Worm (Caenorhabditis elegans) whole organism, midembryonic: Measurements from ENCODE around the gene nspc-13.

Experiments
- T22C8.4 ChIP-seq: fragments of 200-800 bp; sonication (Bioruptor generic); IDR thresholded peaks from 2 replicates; pipeline ENCODE4 v1.3.6; 2022; ENCODE audit warnings: missing genetic modification characterization, missing compliant biosample characterization
- cog-1 ChIP-seq: sonication (generic microtip); optimal IDR thresholded peaks from 2 replicates; lab custom pipeline; 2016; ENCODE audit warnings: missing genetic modification characterization, missing compliant biosample characterization
- flt-1 ChIP-seq: fragments of 200-800 bp; sonication (Bioruptor generic); IDR thresholded peaks from 2 replicates; pipeline ENCODE4 v1.3.6; 2022; ENCODE audit warnings: missing genetic modification characterization, missing compliant biosample characterization
- klf-2 ChIP-seq: fragments of 200-800 bp; sonication (Bioruptor generic); conservative IDR thresholded peaks from 2 replicates; pipeline ENCODE4 v1.3.6; 2022; ENCODE audit warnings: missing genetic modification reagents, missing genetic modification characterization, missing compliant biosample characterization
- med-1 ChIP-seq: sonication (generic microtip); optimal IDR thresholded peaks from 2 replicates; lab custom pipeline; 2017; ENCODE audit warnings: missing genetic modification characterization, mild to moderate bottlenecking, missing compliant biosample characterization, antibody characterized with exemption, missing genetic modification reagents; ENCODE audit not compliant: insufficient read depth
- ref-1 ChIP-seq: fragments of 200-800 bp; sonication (Bioruptor generic); conservative IDR thresholded peaks from 2 replicates; pipeline ENCODE4 v1.3.6; 2022; ENCODE audit warnings: missing genetic modification reagents, missing genetic modification characterization, missing compliant biosample characterization
- tab-1 ChIP-seq: fragments of 200-800 bp; sonication (Bioruptor generic); IDR thresholded peaks from 2 replicates; pipeline ENCODE4 v1.3.6; 2022; ENCODE audit warnings: missing genetic modification characterization, missing compliant biosample characterization
- ztf-23 ChIP-seq: fragments of 200-800 bp; sonication (Bioruptor generic); IDR thresholded peaks from 2 replicates; pipeline ENCODE4 v1.3.6; 2022; ENCODE audit warnings: missing genetic modification reagents, missing genetic modification characterization, missing compliant biosample characterization
- ztf-29 ChIP-seq: fragments of 200-800 bp; sonication (Bioruptor generic); IDR thresholded peaks from 2 replicates; pipeline ENCODE4 v1.3.6; 2022; ENCODE audit warnings: missing genetic modification reagents, missing genetic modification characterization, missing compliant biosample characterization

nspc-13 gene

DNA sequence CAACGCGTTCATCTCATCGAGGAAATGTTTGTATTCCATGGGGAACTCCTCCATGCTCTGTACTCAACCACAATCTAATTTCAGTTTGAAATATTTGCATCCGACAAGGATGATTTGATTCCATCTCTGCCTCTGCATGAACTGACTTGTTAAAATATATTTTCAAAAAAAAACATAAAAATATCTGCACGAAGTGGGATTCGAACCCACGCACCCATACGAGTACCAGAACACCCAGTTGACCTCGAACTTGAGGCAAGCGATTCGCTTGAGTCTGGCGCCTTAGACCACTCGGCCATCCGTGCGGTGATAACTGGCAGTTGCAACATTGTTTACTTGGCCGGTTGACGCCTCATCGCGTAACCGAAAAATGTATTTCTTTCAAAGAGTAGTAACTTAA, 9.4 kb upstream of the nspc-13 start:
- TF ChIP-seq ztf-23 (GFP tag; lab: Robert Waterston, UW): 0 out of 2 replicates have a peak, but pooled peaks have one; percentile 7
- peak; percentile 73; the same call in 1 of the 2 replicates for TF ChIP-seq tab-1 (GFP tag; lab: Robert Waterston, UW)
- 0 out of 2 replicates have a peak, but pooled peaks have one; percentile 19 for TF ChIP-seq T22C8.4 (GFP tag; lab: Robert Waterston, UW)
- 0 out of 2 replicates have a peak, but pooled peaks have one; percentile 21 for TF ChIP-seq ref-1 (GFP tag; lab: Robert Waterston, UW)
- 0 out of 2 replicates have a peak, but pooled peaks have one; percentile 31 for TF ChIP-seq ztf-29 (GFP tag; lab: Robert Waterston, UW)
- no peak for TF ChIP-seq med-1 (GFP tag; lab: Kevin White, UChicago)

DNA sequence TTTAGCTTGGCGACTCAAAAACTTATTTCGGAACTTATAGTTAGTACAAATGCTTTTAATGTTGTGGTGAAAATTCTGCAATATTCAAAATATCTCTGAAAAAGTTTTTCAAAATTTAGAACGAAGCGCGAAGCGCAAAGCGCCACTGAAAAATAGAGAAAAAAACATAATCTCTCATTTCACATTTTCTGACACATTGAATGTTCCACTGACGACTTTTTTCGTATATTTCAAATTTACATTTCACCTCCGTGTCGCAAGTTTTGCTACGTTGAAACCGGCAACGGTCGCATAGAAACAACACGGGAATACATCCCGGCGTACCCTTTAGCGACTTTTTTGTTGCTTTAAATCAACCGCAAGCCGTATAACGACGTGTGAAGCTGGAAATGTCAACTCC, 8.9 kb upstream of the nspc-13 start, which contains the start of gene F42F12.14:
Gene F42F12.14, plus strand, starts transcription at position 301 of the 400 bp plus-strand sequence.
- TF ChIP-seq flt-1: no peak
- TF ChIP-seq med-1 (GFP tag; lab: Kevin White, UChicago): no peak
- TF ChIP-seq cog-1: no peak
- no peak for TF ChIP-seq ref-1 (GFP tag; lab: Robert Waterston, UW)
- no peak for TF ChIP-seq ztf-23 (GFP tag; lab: Robert Waterston, UW)
- TF ChIP-seq T22C8.4 (GFP tag; lab: Robert Waterston, UW): no peak
- no peak for TF ChIP-seq klf-2 (GFP tag; lab: Robert Waterston, UW)
- no peak for TF ChIP-seq tab-1 (GFP tag; lab: Robert Waterston, UW)
- TF ChIP-seq ztf-29 (GFP tag; lab: Robert Waterston, UW): no peak

DNA sequence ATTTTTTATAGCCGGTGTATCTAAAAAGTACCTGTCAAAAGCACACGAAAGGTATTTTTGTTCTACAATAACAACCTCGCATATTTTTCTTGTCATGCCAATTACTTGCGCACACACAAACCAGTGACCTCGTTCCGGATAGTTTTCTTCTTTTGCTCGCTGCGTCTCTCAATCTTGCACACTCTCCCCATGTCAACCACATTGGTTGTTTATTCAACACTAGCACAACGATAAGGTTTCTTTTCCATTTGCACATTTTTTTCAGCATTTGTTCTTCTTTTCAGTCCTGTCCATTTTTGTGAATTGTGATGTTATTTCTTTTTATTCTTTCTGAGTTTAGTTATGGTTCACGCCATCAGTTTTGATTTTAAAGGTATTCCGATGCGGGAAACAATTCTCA, 7.0 kb upstream of the nspc-13 start, which contains the start of gene F42F12.3:
Gene F42F12.3, plus strand, starts transcription at position 372 of the 400 bp plus-strand sequence.
- TF ChIP-seq klf-2 (GFP tag; lab: Robert Waterston, UW) (no peak), flt-1 (no peak), ztf-23 (GFP tag; lab: Robert Waterston, UW) (no peak)

DNA sequence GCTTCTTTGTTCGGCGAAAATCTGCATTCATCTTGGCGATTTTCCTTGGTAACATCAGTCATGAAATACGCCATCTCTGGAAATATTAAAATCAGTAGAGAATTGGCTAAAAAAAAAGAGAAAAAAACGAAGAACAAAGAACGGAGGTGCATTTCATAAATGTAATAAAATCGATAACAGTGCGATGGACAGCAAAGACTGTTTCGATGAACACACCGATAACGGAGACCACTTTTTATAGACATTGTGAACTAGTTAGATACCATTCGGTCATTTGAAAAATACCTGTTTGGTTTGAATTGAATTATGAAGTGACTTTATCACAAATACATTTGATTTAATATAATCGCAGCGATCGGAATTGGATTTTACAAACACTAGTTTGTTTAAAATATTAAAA, 4.4 kb upstream of the nspc-13 start, which contains the start of gene F42F12.4:
Gene F42F12.4, minus strand, starts transcription at position 76 of the 400 bp plus-strand sequence.
- TF ChIP-seq ztf-29 (GFP tag; lab: Robert Waterston, UW) (no peak), cog-1 (no peak), T22C8.4 (GFP tag; lab: Robert Waterston, UW) (no peak), ref-1 (GFP tag; lab: Robert Waterston, UW) (no peak), ztf-23 (GFP tag; lab: Robert Waterston, UW) (no peak), flt-1 (no peak), tab-1 (GFP tag; lab: Robert Waterston, UW) (no peak), med-1 (GFP tag; lab: Kevin White, UChicago) (no peak), klf-2 (GFP tag; lab: Robert Waterston, UW) (no peak)

DNA sequence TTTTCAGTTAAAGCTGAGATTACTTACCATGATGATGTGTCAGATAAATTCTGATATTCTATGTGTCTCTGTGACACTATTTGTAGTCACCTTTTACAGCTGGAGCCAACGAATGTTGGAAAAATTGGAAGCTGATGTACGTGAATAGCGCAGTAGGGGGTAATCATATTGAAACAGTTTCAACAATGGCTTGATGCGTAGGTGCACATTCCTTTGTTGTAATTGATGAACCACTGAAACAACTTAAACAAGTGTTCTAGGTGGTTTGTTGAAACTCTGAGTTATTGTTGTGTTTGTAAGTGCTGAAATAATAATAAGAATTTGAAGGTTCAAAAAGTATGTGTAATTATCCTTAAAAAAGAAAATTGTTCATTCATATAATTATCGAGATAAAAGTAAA, 646 bp upstream of the nspc-13 start, which contains the start of gene nspc-12:
Gene nspc-12, minus strand, starts transcription at position 101 of the 400 bp plus-strand sequence.
- TF ChIP-seq T22C8.4 (GFP tag; lab: Robert Waterston, UW) (no peak), med-1 (GFP tag; lab: Kevin White, UChicago) (no peak), ref-1 (GFP tag; lab: Robert Waterston, UW) (no peak)

DNA sequence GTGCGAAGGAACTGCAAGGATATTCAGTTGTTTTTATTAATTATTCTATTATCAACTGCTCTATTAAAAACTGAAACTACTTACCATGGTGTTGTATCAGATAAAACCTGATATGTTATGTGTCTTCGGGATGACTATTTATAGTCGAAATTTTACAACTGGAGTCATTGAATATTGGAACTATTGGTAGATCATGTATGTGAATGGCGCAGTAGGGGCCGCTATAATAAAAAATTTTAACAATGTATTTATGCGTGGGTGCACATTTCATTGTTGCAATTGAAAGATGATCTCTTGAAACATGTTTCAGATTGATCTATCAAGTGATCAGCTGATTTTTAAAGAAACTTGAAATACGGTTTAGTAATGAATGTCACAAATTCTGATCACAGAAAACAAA, 1.7 kb downstream of the nspc-13 start, which contains the start of gene nspc-14:
Gene nspc-14, minus strand, starts transcription at position 101 of the 400 bp plus-strand sequence.
- TF ChIP-seq flt-1 (no peak), ztf-29 (GFP tag; lab: Robert Waterston, UW) (no peak), klf-2 (GFP tag; lab: Robert Waterston, UW) (no peak), tab-1 (GFP tag; lab: Robert Waterston, UW) (no peak), ref-1 (GFP tag; lab: Robert Waterston, UW) (no peak), cog-1 (no peak), ztf-23 (GFP tag; lab: Robert Waterston, UW) (no peak), med-1 (GFP tag; lab: Kevin White, UChicago) (no peak), T22C8.4 (GFP tag; lab: Robert Waterston, UW) (no peak)

DNA sequence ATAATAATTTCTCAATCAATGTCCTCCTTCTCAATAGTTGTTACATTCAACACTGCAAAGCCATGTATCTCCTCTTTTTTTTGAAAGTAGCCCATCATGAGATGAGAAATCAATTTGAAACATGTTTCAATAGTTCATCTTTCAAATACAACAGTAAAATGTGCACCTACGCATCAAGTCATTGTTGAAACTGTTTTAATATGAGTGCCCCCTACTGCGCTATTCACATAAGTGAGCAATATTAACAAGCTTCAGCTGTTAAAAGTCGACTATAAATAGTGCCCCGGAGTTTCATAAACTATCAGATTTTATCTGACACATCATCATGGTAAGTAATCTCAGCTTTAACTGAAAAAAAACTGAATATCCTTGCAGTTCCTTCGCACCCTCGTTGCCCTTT, 3.2 kb downstream of the nspc-13 start, which contains the start of the genes nspc-15 and F19H6.6:
Gene nspc-15, plus strand, starts transcription at position 301 of the 400 bp plus-strand sequence.
Gene F19H6.6, plus strand, starts transcription at position 384 of the 400 bp plus-strand sequence.
- TF ChIP-seq tab-1 (GFP tag; lab: Robert Waterston, UW): no peak
- TF ChIP-seq ztf-23 (GFP tag; lab: Robert Waterston, UW): no peak
- TF ChIP-seq ref-1 (GFP tag; lab: Robert Waterston, UW): no peak
- no peak for TF ChIP-seq med-1 (GFP tag; lab: Kevin White, UChicago)
- TF ChIP-seq flt-1: no peak
- no peak for TF ChIP-seq klf-2 (GFP tag; lab: Robert Waterston, UW)
- TF ChIP-seq ztf-29 (GFP tag; lab: Robert Waterston, UW): no peak
- no peak for TF ChIP-seq cog-1
- no peak for TF ChIP-seq T22C8.4 (GFP tag; lab: Robert Waterston, UW)

DNA sequence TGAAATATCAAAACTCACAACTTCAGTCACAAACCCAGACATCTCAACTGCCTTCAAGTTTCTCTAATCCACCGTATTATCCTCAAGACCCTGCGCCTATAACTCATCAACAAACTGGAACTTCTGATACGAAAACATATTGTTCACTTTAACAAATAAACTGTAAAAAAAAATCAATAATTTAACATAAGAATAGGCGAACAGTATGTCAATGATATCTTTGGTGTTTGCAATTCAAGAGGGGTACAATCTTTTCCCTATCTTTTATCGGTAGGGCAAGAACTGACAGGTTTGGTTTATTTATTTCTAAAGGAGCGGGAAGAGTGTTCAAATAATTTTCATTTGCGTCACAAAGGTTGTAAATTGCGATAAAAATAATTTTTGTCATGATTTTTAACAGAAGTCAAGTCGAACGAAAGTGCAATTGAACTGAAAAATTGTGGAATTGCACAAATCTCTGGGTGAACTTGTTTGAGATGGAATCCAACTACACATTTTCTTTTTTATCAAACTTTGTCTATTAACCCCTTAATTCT, 5.8 kb downstream of the nspc-13 start:
- TF ChIP-seq klf-2 (GFP tag; lab: Robert Waterston, UW): peak; percentile 44; the same call in 1 of the 2 replicates
- TF ChIP-seq tab-1 (GFP tag; lab: Robert Waterston, UW): no peak
- peak; percentile 87 for TF ChIP-seq cog-1
- peak; percentile 91 for TF ChIP-seq T22C8.4 (GFP tag; lab: Robert Waterston, UW)
- peak; percentile 12 for TF ChIP-seq med-1 (GFP tag; lab: Kevin White, UChicago)
- 0 out of 2 replicates have a peak, but pooled peaks have one; percentile 35 for TF ChIP-seq ztf-23 (GFP tag; lab: Robert Waterston, UW)
- no peak for TF ChIP-seq ref-1 (GFP tag; lab: Robert Waterston, UW)

DNA sequence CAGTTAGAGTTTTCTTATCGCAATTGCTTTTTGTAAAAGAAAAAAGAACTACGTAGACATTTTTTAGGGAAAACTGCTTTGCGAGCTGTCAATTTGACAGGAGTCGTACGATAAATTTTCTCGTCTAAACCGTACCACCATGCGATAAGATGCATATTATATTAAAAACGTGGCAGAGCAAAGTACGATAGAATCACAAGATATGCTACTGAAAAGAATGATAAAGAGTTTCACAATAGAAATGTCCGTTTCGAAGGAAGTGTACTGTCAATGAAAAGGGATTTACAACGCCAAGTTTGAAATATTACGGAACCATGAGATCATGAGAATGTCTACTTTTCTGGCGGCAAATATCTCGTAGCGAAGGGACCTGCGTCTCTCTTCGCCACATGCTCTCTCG, 7.6 kb downstream of the nspc-13 start, which contains the start of gene F19H6.5:
Gene F19H6.5, minus strand, starts transcription at position 101 of the 400 bp plus-strand sequence.
- TF ChIP-seq ref-1 (GFP tag; lab: Robert Waterston, UW) (no peak), cog-1 (no peak), T22C8.4 (GFP tag; lab: Robert Waterston, UW) (no peak), klf-2 (GFP tag; lab: Robert Waterston, UW) (no peak), med-1 (GFP tag; lab: Kevin White, UChicago) (no peak), ztf-29 (GFP tag; lab: Robert Waterston, UW) (no peak), flt-1 (no peak), ztf-23 (GFP tag; lab: Robert Waterston, UW) (no peak)
